Worm (Caenorhabditis elegans) whole organism, late embryonic: ENCODE results near the gene T22F7.1.

Source experiments
- ama-1 ChIP-seq: fragments of 150-350 bp; optimal IDR thresholded peaks from 2 replicates; lab custom pipeline; 2014
- che-1 ChIP-seq: sonication (generic microtip); optimal IDR thresholded peaks from 2 replicates; lab custom pipeline; 2016; ENCODE audit warnings: mild to moderate bottlenecking, missing genetic modification characterization, missing compliant biosample characterization
- fax-1 ChIP-seq: sonication (generic microtip); optimal IDR thresholded peaks from 2 replicates; lab custom pipeline; 2016; ENCODE audit warnings: missing genotype, missing genetic modification characterization, missing compliant biosample characterization
- fkh-6 ChIP-seq: sonication (generic microtip); optimal IDR thresholded peaks from 2 replicates; lab custom pipeline; 2016; ENCODE audit warnings: missing genetic modification characterization, missing compliant biosample characterization
- nhr-11 ChIP-seq: fragments of 150-350 bp; optimal IDR thresholded peaks from 2 replicates; lab custom pipeline; 2014; ENCODE audit warnings: missing biosample characterization, missing genetic modification characterization
- pag-3 ChIP-seq: sonication (generic microtip); optimal IDR thresholded peaks from 2 replicates; lab custom pipeline; 2016; ENCODE audit warnings: missing compliant biosample characterization, missing genetic modification characterization, borderline replicate concordance
- tbx-2 ChIP-seq: sonication (generic microtip); optimal IDR thresholded peaks from 2 replicates; lab custom pipeline; 2016; ENCODE audit warnings: missing genetic modification characterization, missing compliant biosample characterization

DNA sequence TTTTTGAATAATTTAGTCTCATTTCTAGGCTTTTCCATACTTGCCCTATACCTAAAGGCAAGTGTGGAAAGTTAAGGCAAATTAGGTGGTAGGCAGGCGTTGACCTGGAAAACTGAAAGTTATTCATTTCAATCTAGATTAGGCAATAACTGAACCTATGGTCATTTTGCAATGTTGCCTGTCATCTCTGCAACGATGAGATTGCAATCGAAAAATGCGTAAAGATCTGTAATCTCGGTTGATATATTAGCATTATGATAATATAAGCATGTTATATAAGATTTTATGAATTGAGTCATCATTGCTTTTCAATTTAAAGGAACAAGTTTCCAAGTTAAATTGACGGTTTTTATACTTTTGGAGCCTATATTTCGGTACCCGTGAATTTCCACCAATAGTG, 5.8 kb downstream of the T22F7.1 start:
- no peak for TF ChIP-seq fkh-6 (tag; lab: Kevin White, UChicago)
- no peak for TF ChIP-seq tbx-2 (tag; lab: Kevin White, UChicago)
- no peak for TF ChIP-seq nhr-11 (tag; lab: Kevin White, UChicago)
- TF ChIP-seq ama-1 = no peak
- no peak for TF ChIP-seq che-1 (tag; lab: Kevin White, UChicago)
- TF ChIP-seq fax-1 (tag; lab: Kevin White, UChicago) = no peak
- TF ChIP-seq pag-3 = no peak
